Fruit fly (Drosophila melanogaster): ENCODE data around the gene CG33296.

DNA sequence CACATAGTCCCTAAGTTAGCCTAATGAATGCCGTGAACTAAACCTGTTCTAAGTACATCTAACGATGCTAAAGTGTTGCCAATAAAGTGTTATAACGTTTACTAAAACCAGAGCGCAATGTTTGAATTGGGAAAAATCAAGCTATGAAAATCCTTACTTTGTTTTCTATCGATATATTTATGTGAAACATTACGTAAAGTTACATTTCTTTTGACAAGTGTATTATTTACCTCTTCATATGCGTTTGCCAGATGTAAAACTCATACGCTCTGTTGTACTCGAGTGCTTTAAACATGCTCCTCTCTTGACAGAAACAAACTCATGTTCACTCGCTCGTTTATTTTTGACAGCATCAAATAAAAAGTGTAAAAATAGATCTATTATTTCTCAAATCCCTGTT is 5.9 kb downstream of the CG33296 start, which contains the start of gene Ntl:
- TF ChIP-seq CG8159 (tag; optimal IDR thresholded peaks at IDR 0.05): no peak
- TF ChIP-seq CG32121 (GFP tag; IDR thresholded peaks at IDR 0.05): no peak
